Worm (Caenorhabditis elegans) whole organism, mixed stage, embryonic: ENCODE measurements around the gene hpo-18.

Experiments used
- ceh-39 ChIP-seq: fragments of 150-350 bp; optimal IDR thresholded peaks from 2 replicates; lab custom pipeline; 2014; ENCODE audit warnings: missing biosample characterization, missing genetic modification characterization
- lin-13 ChIP-seq: fragments of 150-350 bp; optimal IDR thresholded peaks from 2 replicates; lab custom pipeline; 2014; ENCODE audit warnings: missing biosample characterization, missing genetic modification characterization
- lsy-2 ChIP-seq: fragments of 150-350 bp; optimal IDR thresholded peaks from 2 replicates; lab custom pipeline; 2014; ENCODE audit warnings: missing biosample characterization, missing genetic modification characterization
- nhr-12 ChIP-seq: fragments of 150-350 bp; optimal IDR thresholded peaks from 2 replicates; lab custom pipeline; 2014; ENCODE audit warnings: missing biosample characterization, missing genetic modification characterization
- nhr-2 ChIP-seq: fragments of 150-350 bp; optimal IDR thresholded peaks from 2 replicates; lab custom pipeline; 2014; ENCODE audit warnings: missing biosample characterization, missing genetic modification characterization
- nhr-237 ChIP-seq: fragments of 150-350 bp; optimal IDR thresholded peaks from 2 replicates; lab custom pipeline; 2014; ENCODE audit warnings: missing biosample characterization, missing genetic modification characterization
- nhr-28 ChIP-seq: fragments of 150-350 bp; optimal IDR thresholded peaks from 2 replicates; lab custom pipeline; 2014; ENCODE audit warnings: missing biosample characterization, missing genetic modification characterization
- nhr-76 ChIP-seq: sonication (generic microtip); optimal IDR thresholded peaks from 2 replicates; lab custom pipeline; 2017; ENCODE audit warnings: missing biosample characterization, missing genetic modification characterization
- pha-4 ChIP-seq: fragments of 150-350 bp; optimal IDR thresholded peaks from 2 replicates; lab custom pipeline; 2018; ENCODE audit warnings: missing biosample characterization, missing genetic modification reagents, missing genetic modification characterization
- sptf-1 ChIP-seq: sonication (generic microtip); optimal IDR thresholded peaks from 2 replicates; lab custom pipeline; 2017; ENCODE audit warnings: mild to moderate bottlenecking, missing genetic modification characterization, moderate library complexity, missing compliant biosample characterization
- ztf-11 ChIP-seq: fragments of 150-350 bp; optimal IDR thresholded peaks from 2 replicates; lab custom pipeline; 2014; ENCODE audit warnings: missing biosample characterization, missing genetic modification characterization

- TF ChIP-seq nhr-237 (no peak), lsy-2 (no peak), nhr-28 (tag; lab: Kevin White, UChicago) (no peak), lin-13 (tag; lab: Kevin White, UChicago) (no peak), ztf-11 (tag; lab: Kevin White, UChicago) (no peak), pha-4 (tag; lab: Kevin White, UChicago) (no peak), nhr-2 (tag; lab: Kevin White, UChicago) (no peak), sptf-1 (no peak), ceh-39 (tag; lab: Kevin White, UChicago) (no peak), nhr-12 (tag; lab: Kevin White, UChicago) (no peak), nhr-76 (no peak)
Measured at ce11 chrV:4384482-4384881, 38.3 kb upstream of the hpo-18 start, which contains the start of gene F13A2.2.
